Fruit fly (Drosophila melanogaster) whole organism, adult: ENCODE data around the gene RpL30.

ENCODE experiments used
- CG11617 ChIP-seq: fragments of 200-800 bp; sonication (Bioruptor generic); optimal IDR thresholded peaks from 2 replicates; lab custom pipeline; 2017; ENCODE audit warnings: mild to moderate bottlenecking, missing biosample characterization, missing genetic modification reagents, missing genetic modification characterization
- CG33017 ChIP-seq: fragments of 200-800 bp; sonication (Bioruptor generic); optimal IDR thresholded peaks from 2 replicates; lab custom pipeline; 2018; ENCODE audit warnings: missing biosample characterization, mild to moderate bottlenecking, missing genetic modification characterization, moderate library complexity
- CG7045 ChIP-seq: fragments of 200-800 bp; sonication (Bioruptor generic); optimal IDR thresholded peaks from 2 replicates; lab custom pipeline; 2017; ENCODE audit warnings: missing biosample characterization, mild to moderate bottlenecking, missing genetic modification characterization
- kay ChIP-seq: fragments of 200-800 bp; sonication (Bioruptor generic); peaks from one replicate; lab custom pipeline; 2016; ENCODE audit warnings: missing biosample characterization, missing genetic modification characterization, borderline replicate concordance
- pad ChIP-seq: fragments of 200-800 bp; sonication (Bioruptor generic); optimal IDR thresholded peaks from 3 replicates; lab custom pipeline; 2017; ENCODE audit warnings: missing biosample characterization, missing genetic modification characterization, mild to moderate bottlenecking, moderate library complexity, missing genetic modification reagents
- tj ChIP-seq: fragments of 200-800 bp; sonication (Bioruptor generic); optimal IDR thresholded peaks from 3 replicates; lab custom pipeline; 2017; ENCODE audit warnings: missing biosample characterization, mild to moderate bottlenecking, missing genetic modification characterization, moderate library complexity
- toe ChIP-seq: fragments of 200-800 bp; sonication (Bioruptor generic); optimal IDR thresholded peaks from 2 replicates; lab custom pipeline; 2016; ENCODE audit warnings: missing biosample characterization, missing genetic modification characterization

DNA sequence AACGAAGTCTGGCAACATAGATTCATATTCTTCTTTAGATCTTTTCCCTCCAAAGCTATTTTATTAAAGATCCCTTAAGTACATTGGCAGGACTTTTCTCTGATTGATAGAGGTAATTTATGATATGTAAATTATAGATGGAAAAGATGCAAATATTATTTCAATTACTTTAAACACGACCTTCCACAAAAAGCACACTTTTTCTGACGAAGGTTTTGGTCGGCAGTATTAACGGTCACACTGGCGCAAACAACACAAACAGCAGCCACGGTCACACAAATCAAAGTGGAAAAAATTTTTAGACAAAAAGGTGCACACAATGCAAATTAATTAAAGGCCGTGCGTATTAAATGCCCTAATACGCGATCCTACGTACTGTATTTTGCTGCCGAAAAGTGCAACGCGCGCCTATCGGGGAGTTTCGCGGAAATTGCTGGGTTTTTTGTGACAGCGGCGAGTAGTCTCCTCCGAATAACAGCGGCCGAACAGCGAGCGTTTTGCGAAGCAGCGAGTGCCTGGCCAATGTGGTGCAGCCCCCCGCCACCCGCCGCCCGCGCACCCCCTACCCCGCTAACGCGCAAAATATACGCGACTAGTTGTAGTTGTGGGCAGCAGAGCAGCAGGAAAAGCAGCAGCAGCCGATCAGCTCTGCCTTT, 44.9 kb upstream of the RpL30 start, which contains the start of gene CG10492:
- no peak for TF ChIP-seq CG33017 (tag; lab: Kevin White, UChicago)
- no peak for TF ChIP-seq CG7045 (GFP tag; lab: Kevin White, UChicago)
- peak; percentile 65 for TF ChIP-seq tj (GFP tag; lab: Kevin White, UChicago)
- no peak for TF ChIP-seq kay (GFP tag; lab: Kevin White, UChicago)
- peak; percentile 50 for TF ChIP-seq CG11617 (GFP tag; lab: Kevin White, UChicago)
- TF ChIP-seq pad (GFP tag; lab: Kevin White, UChicago), result peak; percentile 45
- TF ChIP-seq toe (GFP tag; lab: Kevin White, UChicago), result no peak
